Worm (Caenorhabditis elegans): ENCODE data around the gene F58A6.1.

F58A6.1 gene

DNA sequence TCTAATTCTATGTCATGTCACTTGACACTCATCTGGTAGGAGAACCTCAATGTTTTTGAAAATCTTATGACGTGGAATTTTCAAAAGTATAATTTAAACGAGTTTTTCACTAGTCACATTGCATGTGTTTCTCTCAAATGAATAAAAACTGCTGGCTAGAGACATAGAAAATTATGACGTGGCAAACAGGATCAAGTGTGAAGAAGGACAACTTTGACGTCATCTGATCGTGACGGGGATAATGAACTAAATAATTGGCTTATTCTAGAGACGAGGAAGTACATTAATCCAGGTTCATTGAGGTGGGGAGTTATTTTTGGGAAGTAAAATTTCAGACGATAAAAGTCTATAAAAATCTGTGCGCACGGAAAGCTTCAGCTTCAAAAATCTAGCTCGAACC is 40.5 kb downstream of the F58A6.1 start:
- peak; percentile 44 for TF ChIP-seq nhr-71 (tag; optimal IDR thresholded peaks at IDR 0.05)
- TF ChIP-seq dsc-1 (tag; optimal IDR thresholded peaks at IDR 0.05) = peak; percentile 63
- peak; percentile 3 for TF ChIP-seq swsn-7 (tag; optimal IDR thresholded peaks at IDR 0.05)
- peak; percentile 52 for TF ChIP-seq nhr-85 (tag)
- TF ChIP-seq Y116A8C.19 (tag; optimal IDR thresholded peaks at IDR 0.05; ENCODE audit: borderline replicate concordance) = no peak
- no peak for TF ChIP-seq nhr-90 (tag; optimal IDR thresholded peaks at IDR 0.05; ENCODE audit: poor library complexity)
- TF ChIP-seq nhr-47 (tag; optimal IDR thresholded peaks at IDR 0.05) = peak; percentile 22
- no peak for TF ChIP-seq unc-130 (tag; optimal IDR thresholded peaks at IDR 0.05)
- no peak for TF ChIP-seq aha-1 (tag; optimal IDR thresholded peaks at IDR 0.05)
- no peak for TF ChIP-seq fkh-8 (tag; optimal IDR thresholded peaks at IDR 0.05)
- peak; percentile 9 for TF ChIP-seq nhr-20 (tag; optimal IDR thresholded peaks at IDR 0.05)
- TF ChIP-seq ztf-4 (tag; optimal IDR thresholded peaks at IDR 0.05) = peak; percentile 16
- no peak for TF ChIP-seq hlh-17 (GFP tag; optimal IDR thresholded peaks at IDR 0.05; ENCODE audit: borderline replicate concordance)
- TF ChIP-seq blmp-1 (tag; optimal IDR thresholded peaks at IDR 0.05) = peak; percentile 19
- peak; percentile 18 for TF ChIP-seq lin-14 (GFP tag; optimal IDR thresholded peaks at IDR 0.05)

DNA sequence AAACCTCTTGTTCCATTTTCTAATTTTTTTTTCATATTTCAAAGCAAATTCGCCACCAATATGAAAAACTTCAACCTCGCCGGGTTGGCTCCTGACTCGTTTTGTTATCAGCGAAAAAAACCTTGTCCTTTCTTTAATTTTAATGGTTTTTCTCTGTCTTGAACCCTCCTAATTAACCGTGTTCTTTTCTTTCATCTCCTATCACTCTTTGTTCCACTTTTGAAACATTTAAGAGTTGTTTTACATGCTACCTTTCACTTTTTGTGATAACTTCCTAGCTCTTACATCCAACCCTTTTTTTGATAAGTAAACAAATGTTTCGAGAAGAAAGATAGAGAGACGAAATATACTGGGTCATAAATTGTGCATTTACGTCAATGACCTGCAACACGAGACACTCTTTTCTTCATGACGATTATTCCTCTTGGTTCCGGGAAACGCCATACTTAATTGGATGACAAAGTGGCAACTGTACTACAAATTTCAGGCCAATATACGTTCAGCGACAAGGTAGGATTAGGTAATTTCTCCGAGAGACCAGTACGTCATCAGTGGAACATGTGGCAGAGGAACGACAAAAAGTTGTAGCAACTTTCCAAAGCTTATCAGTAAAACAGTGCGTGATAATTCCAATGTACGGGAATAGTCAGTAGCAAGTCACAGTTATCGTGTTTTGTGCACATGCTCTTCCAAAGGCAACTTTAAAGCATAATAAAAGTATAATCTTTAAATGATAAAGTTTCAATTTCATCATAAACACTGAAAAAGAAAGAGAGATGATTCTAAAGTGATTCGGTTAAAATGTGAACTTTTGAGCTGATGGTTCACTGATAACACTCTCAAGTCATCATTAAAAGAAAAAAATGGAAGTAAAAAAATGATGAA is 42.2 kb downstream of the F58A6.1 start:
- TF ChIP-seq dpl-1 (GFP tag; optimal IDR thresholded peaks at IDR 0.05) = no peak
- no peak for TF ChIP-seq alr-1 (tag; optimal IDR thresholded peaks at IDR 0.05; ENCODE audit: borderline replicate concordance)
- TF ChIP-seq lin-15B (tag; optimal IDR thresholded peaks at IDR 0.05) = no peak
- TF ChIP-seq nhr-71 (tag; optimal IDR thresholded peaks at IDR 0.05) = peak; percentile 43
- peak; percentile 98 for TF ChIP-seq elt-2 (tag; optimal IDR thresholded peaks at IDR 0.05)
- TF ChIP-seq F16B12.6 (tag; optimal IDR thresholded peaks at IDR 0.05) = no peak
- TF ChIP-seq blmp-1 (tag; optimal IDR thresholded peaks at IDR 0.05) = no peak
- no peak for TF ChIP-seq tbx-2 (tag; optimal IDR thresholded peaks at IDR 0.05)

DNA sequence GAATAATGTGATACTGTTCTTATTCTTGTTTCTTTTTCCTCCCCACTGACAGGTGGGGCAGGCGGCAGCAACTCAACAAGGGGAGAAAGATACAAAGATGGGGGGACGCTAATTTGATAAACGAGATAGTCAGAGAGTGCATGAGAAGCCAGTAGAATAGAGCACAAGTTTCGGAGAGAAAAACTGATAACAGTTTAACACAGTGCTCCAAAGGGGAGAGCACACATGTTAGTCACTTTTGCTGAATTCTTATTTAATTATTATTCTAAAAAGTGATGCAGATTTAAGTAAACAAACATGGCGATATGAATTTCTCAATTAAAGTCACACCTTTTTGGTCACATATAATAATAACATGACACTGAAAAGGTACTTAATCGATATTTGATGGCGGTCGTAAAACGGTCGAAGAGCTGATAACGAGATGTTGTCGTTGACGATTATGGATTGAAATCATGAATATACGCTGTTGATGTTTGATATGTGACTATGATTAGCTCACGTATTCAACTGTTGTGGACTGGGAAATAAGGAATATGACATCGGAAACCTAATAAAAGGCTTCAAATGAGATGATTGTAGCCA is 43.3 kb downstream of the F58A6.1 start:
- TF ChIP-seq tlp-1 (tag; optimal IDR thresholded peaks at IDR 0.05) (peak; percentile 44), lin-14 (GFP tag; optimal IDR thresholded peaks at IDR 0.05) (peak; percentile 23), elt-2 (tag; optimal IDR thresholded peaks at IDR 0.05) (peak; percentile 97), nhr-237 (tag; optimal IDR thresholded peaks at IDR 0.05) (no peak), xbp-1 (tag; optimal IDR thresholded peaks at IDR 0.05) (no peak), nhr-47 (tag; optimal IDR thresholded peaks at IDR 0.05) (no peak), sup-37 (GFP tag; optimal IDR thresholded peaks at IDR 0.05) (no peak), nhr-71 (tag; optimal IDR thresholded peaks at IDR 0.05) (peak; percentile 36), sox-4 (tag; optimal IDR thresholded peaks at IDR 0.05) (no peak), zag-1 (tag; optimal IDR thresholded peaks at IDR 0.05) (no peak)

DNA sequence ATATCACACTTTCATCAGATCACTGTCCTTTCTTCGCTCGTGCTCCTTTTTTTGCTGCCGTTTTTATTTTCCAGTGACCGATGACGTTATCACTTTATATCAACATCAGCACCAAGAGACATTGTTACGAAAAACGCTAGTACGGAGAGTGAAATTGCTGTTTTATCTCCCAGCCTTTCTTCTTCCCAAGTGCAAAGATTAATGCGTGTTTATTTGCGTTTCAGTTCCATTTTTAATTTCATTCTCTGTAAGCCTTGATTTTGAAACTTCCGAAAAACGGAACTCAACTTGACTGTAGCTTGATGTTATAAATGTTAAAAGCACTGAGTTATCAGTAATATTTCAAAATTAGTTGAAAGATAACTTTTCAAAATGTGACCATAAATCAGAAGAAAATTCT is 44.2 kb downstream of the F58A6.1 start:
- TF ChIP-seq mdl-1 (tag; optimal IDR thresholded peaks at IDR 0.05) (no peak), elt-2 (tag; optimal IDR thresholded peaks at IDR 0.05) (peak; percentile 88)

DNA sequence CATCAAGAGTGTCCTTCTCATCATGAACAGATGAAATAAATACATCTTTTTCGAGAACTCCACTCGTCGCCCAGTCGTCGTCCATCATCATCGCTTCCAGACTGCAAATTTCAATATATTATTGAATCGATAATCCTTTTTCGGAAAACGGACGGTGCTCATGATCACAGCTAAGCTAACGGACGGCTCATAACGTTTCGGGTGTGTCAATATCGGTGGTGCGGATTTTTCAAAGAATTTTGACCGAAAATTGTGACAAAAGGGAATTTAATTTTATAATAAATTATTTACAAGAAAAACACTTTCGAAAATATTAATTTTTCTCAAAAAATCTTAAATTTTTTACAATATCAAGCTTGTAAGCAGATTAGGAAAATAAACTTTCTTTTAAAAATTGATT is 44.8 kb downstream of the F58A6.1 start, which contains the start of gene crh-2:
Gene crh-2, minus strand, starts transcription at position 101 of the 400 bp plus-strand sequence.
- TF ChIP-seq C04F5.9 (tag; optimal IDR thresholded peaks at IDR 0.05) = no peak
- no peak for TF ChIP-seq nhr-85 (tag)
- no peak for TF ChIP-seq pag-3 (tag; optimal IDR thresholded peaks at IDR 0.05; ENCODE audit: borderline replicate concordance, insufficient read depth)
